Worm (Caenorhabditis elegans) whole organism, L4 larva: ENCODE results near the gene rfs-1.

Source experiments
- R02D3.7 ChIP-seq: fragments of 150-350 bp; sonication (generic microtip); optimal IDR thresholded peaks from 3 replicates; lab custom pipeline; 2014; ENCODE audit warnings: missing biosample characterization, missing genetic modification characterization
- Y105C5A.15 ChIP-seq: fragments of 200-800 bp; sonication (Bioruptor generic); IDR thresholded peaks from 2 replicates; pipeline ENCODE4 v1.3.6; 2022; ENCODE audit warnings: missing genetic modification characterization, missing compliant biosample characterization
- aly-2 ChIP-seq: sonication (generic microtip); optimal IDR thresholded peaks from 2 replicates; lab custom pipeline; 2018; ENCODE audit warnings: missing biosample characterization, missing genetic modification characterization
- ama-1 ChIP-seq: fragments of 150-350 bp; optimal IDR thresholded peaks from 2 replicates; lab custom pipeline; 2014; ENCODE audit warnings: inconsistent platforms, mixed read lengths
- fkh-10 ChIP-seq: fragments of 150-350 bp; optimal IDR thresholded peaks from 2 replicates; lab custom pipeline; 2014; ENCODE audit warnings: missing biosample characterization, missing genetic modification reagents, missing genetic modification characterization
- lim-7 ChIP-seq: fragments of 200-800 bp; sonication (Bioruptor generic); IDR thresholded peaks from 2 replicates; pipeline ENCODE4 v1.3.6; 2022; ENCODE audit warnings: missing genetic modification characterization, missing compliant biosample characterization
- lin-39 ChIP-seq: fragments of 150-350 bp; optimal IDR thresholded peaks from 2 replicates; lab custom pipeline; 2014; ENCODE audit warnings: missing biosample characterization, missing genetic modification reagents, missing genetic modification characterization
- nhr-11 ChIP-seq: fragments of 150-350 bp; optimal IDR thresholded peaks from 2 replicates; lab custom pipeline; 2014; ENCODE audit warnings: missing biosample characterization, missing genetic modification characterization
- nhr-28 ChIP-seq: fragments of 150-350 bp; optimal IDR thresholded peaks from 2 replicates; lab custom pipeline; 2014; ENCODE audit warnings: missing biosample characterization, missing genetic modification characterization
- nhr-6 ChIP-seq: fragments of 150-350 bp; optimal IDR thresholded peaks from 2 replicates; lab custom pipeline; 2014; ENCODE audit warnings: missing biosample characterization, missing genetic modification characterization
- nhr-77 ChIP-seq: fragments of 150-350 bp; optimal IDR thresholded peaks from 2 replicates; lab custom pipeline; 2014; ENCODE audit warnings: missing biosample characterization, missing genetic modification characterization
- snpc-4 ChIP-seq: fragments of 150-350 bp; optimal IDR thresholded peaks from 2 replicates; lab custom pipeline; 2014; ENCODE audit warnings: missing biosample characterization, missing genetic modification characterization
- zag-1 ChIP-seq: fragments of 150-350 bp; optimal IDR thresholded peaks from 2 replicates; lab custom pipeline; 2014; ENCODE audit warnings: missing biosample characterization, missing genetic modification characterization
- zfp-2 ChIP-seq: sonication (generic microtip); optimal IDR thresholded peaks from 2 replicates; lab custom pipeline; 2016; ENCODE audit warnings: mild to moderate bottlenecking, missing genetic modification characterization, missing compliant biosample characterization

DNA sequence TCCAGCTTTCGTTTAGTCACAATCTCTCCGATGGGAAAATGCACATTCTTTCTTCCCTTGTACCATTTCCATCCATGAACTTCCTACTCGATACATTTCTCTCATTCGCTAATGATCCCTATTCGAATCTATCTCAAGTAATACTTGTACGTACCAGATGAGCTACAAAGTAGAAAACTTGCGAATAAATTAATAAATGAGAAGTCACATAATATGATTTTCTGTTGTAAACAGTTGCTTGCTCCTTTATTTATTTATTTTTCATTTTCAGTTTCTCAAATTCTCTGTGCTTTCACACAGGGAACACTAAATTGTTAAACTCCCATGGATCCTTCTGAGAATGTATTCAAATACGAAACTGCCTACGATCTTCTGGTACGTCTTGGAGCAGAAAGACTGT is at the start of gene rfs-1:
- TF ChIP-seq Y105C5A.15 (GFP tag; lab: Robert Waterston, UW) (no peak), zfp-2 (no peak), zag-1 (tag; lab: Kevin White, UChicago) (no peak), lin-39 (tag; lab: Kevin White, UChicago) (no peak), R02D3.7 (tag; lab: Kevin White, UChicago) (no peak), nhr-6 (tag; lab: Kevin White, UChicago) (no peak), snpc-4 (tag; lab: Kevin White, UChicago) (no peak), nhr-28 (no peak), fkh-10 (GFP tag; lab: Kevin White, UChicago) (no peak), ama-1 (lab: Kevin White, UChicago) (no peak), lim-7 (GFP tag; lab: Robert Waterston, UW) (no peak), nhr-11 (tag; lab: Kevin White, UChicago) (no peak), aly-2 (no peak), nhr-77 (no peak)
